Worm (Caenorhabditis elegans) whole organism, L2 larva: ENCODE results near the gene cyh-1.

Experiments
- F13H6.1 ChIP-seq: sonication (generic microtip); optimal IDR thresholded peaks from 2 replicates; lab custom pipeline; 2016; ENCODE audit warnings: missing genetic modification characterization, missing compliant biosample characterization
- blmp-1 ChIP-seq: sonication (generic microtip); optimal IDR thresholded peaks from 2 replicates; lab custom pipeline; 2017; ENCODE audit warnings: missing genetic modification characterization, mild to moderate bottlenecking, missing compliant biosample characterization, antibody characterized with exemption, moderate library complexity; ENCODE audit not compliant: insufficient read depth
- ceh-16 ChIP-seq: fragments of 150-350 bp; optimal IDR thresholded peaks from 2 replicates; lab custom pipeline; 2014; ENCODE audit warnings: missing biosample characterization, missing genetic modification characterization
- elt-3 ChIP-seq: sonication (generic microtip); optimal IDR thresholded peaks from 2 replicates; lab custom pipeline; 2017; ENCODE audit warnings: missing biosample characterization, missing genetic modification characterization
- lin-11 ChIP-seq: fragments of 150-350 bp; sonication (generic microtip); optimal IDR thresholded peaks from 2 replicates; lab custom pipeline; 2014; ENCODE audit warnings: missing biosample characterization, missing genetic modification characterization, inconsistent platforms, mixed read lengths
- lin-13 ChIP-seq: fragments of 150-350 bp; optimal IDR thresholded peaks from 2 replicates; lab custom pipeline; 2014; ENCODE audit warnings: missing biosample characterization, missing genetic modification reagents, missing genetic modification characterization
- lin-39 ChIP-seq: fragments of 150-350 bp; optimal IDR thresholded peaks from 2 replicates; lab custom pipeline; 2014; ENCODE audit warnings: missing biosample characterization, missing genetic modification reagents, missing genetic modification characterization
- mbf-1 ChIP-seq: sonication (generic microtip); optimal IDR thresholded peaks from 2 replicates; lab custom pipeline; 2017; ENCODE audit warnings: missing biosample characterization, missing genetic modification characterization
- nhr-11 ChIP-seq: fragments of 150-350 bp; optimal IDR thresholded peaks from 2 replicates; lab custom pipeline; 2014; ENCODE audit warnings: missing biosample characterization, missing genetic modification characterization
- nhr-77 ChIP-seq: fragments of 150-350 bp; optimal IDR thresholded peaks from 2 replicates; lab custom pipeline; 2014; ENCODE audit warnings: missing biosample characterization, missing genetic modification characterization
- skn-1 ChIP-seq: sonication (generic microtip); optimal IDR thresholded peaks from 2 replicates; lab custom pipeline; 2017; ENCODE audit warnings: missing biosample characterization, missing genetic modification characterization
- snpc-4 ChIP-seq: fragments of 150-350 bp; optimal IDR thresholded peaks from 2 replicates; lab custom pipeline; 2014; ENCODE audit warnings: missing biosample characterization, missing genetic modification characterization
- unc-55 ChIP-seq: fragments of 150-350 bp; sonication (generic microtip); optimal IDR thresholded peaks from 3 replicates; lab custom pipeline; 2014; ENCODE audit warnings: missing biosample characterization, missing genetic modification reagents, missing genetic modification characterization
- ztf-11 ChIP-seq: sonication (generic microtip); optimal IDR thresholded peaks from 2 replicates; lab custom pipeline; 2017; ENCODE audit warnings: missing biosample characterization, missing genetic modification characterization

- TF ChIP-seq unc-55 (GFP tag; lab: Kevin White, UChicago) = no peak
- TF ChIP-seq lin-39 (tag; lab: Kevin White, UChicago) = no peak
- TF ChIP-seq nhr-77 (tag; lab: Kevin White, UChicago) = no peak
- TF ChIP-seq mbf-1 = no peak
- no peak for TF ChIP-seq skn-1 (tag; lab: Kevin White, UChicago)
- no peak for TF ChIP-seq lin-11 (tag; lab: Kevin White, UChicago)
- TF ChIP-seq ztf-11 (tag; lab: Kevin White, UChicago) = no peak
- TF ChIP-seq snpc-4 (tag; lab: Kevin White, UChicago) = no peak
- TF ChIP-seq F13H6.1 = no peak
- TF ChIP-seq lin-13 (GFP tag; lab: Kevin White, UChicago) = no peak
- TF ChIP-seq nhr-11 (tag; lab: Kevin White, UChicago) = no peak
- TF ChIP-seq blmp-1 (tag; lab: Kevin White, UChicago) = no peak
- TF ChIP-seq ceh-16 = no peak
- no peak for TF ChIP-seq elt-3 (tag; lab: Kevin White, UChicago)
Observed at ce11 chrII:3555281-3555680, 50.5 kb downstream of the cyh-1 start.
